Worm (Caenorhabditis elegans): Measurements from ENCODE around the gene Y42H9AR.5.
A peak's percentile ranks its signal among the peaks of the same experiment; 100 is the strongest.

DNA sequence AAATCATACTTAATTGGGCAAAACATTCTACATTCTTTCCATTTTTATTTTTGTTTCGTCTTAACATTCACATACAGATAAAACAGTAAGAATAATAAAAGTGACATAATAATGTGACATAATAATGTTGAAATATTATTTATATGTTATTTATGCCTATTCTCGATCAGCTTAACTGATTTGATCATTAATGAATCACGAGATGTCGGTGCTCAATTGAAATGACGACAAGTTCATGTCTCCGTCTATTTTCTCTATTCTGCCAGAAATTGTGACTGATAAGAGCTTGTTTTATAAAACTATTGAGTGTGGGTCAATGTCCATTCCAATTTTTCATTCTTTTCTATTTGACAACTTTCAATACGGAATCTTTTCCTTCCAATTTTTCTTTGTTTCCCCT, 49.4 kb downstream of the Y42H9AR.5 start:
- TF ChIP-seq ztf-11 (tag; optimal IDR thresholded peaks at IDR 0.05) = no peak
- no peak for TF ChIP-seq nhr-11 (tag; optimal IDR thresholded peaks at IDR 0.05)
- TF ChIP-seq egl-27 (tag; optimal IDR thresholded peaks at IDR 0.05) = no peak
- TF ChIP-seq hlh-11 (tag; optimal IDR thresholded peaks at IDR 0.05) = peak; percentile 82
- TF ChIP-seq hlh-30 (tag; optimal IDR thresholded peaks at IDR 0.05; ENCODE audit: insufficient read depth) = peak; percentile 53
- TF ChIP-seq mep-1 (tag; optimal IDR thresholded peaks at IDR 0.05) = peak; percentile 40
- TF ChIP-seq fos-1 (tag; optimal IDR thresholded peaks at IDR 0.05) = no peak
- TF ChIP-seq nhr-28 (tag; optimal IDR thresholded peaks at IDR 0.05) = peak; percentile 72
- no peak for TF ChIP-seq lin-38 (GFP tag; IDR thresholded peaks at IDR 0.05)
- TF ChIP-seq duxl-1 (tag; optimal IDR thresholded peaks at IDR 0.05; ENCODE audit: poor library complexity) = no peak
- TF ChIP-seq ZK337.2 (GFP tag; IDR thresholded peaks at IDR 0.05) = no peak
- no peak for TF ChIP-seq ceh-28 (tag; optimal IDR thresholded peaks at IDR 0.05)
- no peak for TF ChIP-seq pha-4 (GFP tag; IDR thresholded peaks at IDR 0.05)
- no peak for TF ChIP-seq pha-4 (tag; optimal IDR thresholded peaks at IDR 0.05)
- TF ChIP-seq spr-1 (tag; optimal IDR thresholded peaks at IDR 0.05) = no peak

Data from whole organism, L4 larva.